Fruit fly (Drosophila melanogaster) whole organism, prepupa: ENCODE measurements around the gene CG44475.
A peak's percentile ranks its signal among the peaks of the same experiment; 100 is the strongest.

ENCODE experiments used
- CG10631 ChIP-seq: fragments of 200-800 bp; sonication (Bioruptor generic); optimal IDR thresholded peaks from 2 replicates; lab custom pipeline; 2016; ENCODE audit warnings: missing biosample characterization, missing genetic modification characterization
- CG10669 ChIP-seq: fragments of 200-800 bp; sonication (Bioruptor generic); optimal IDR thresholded peaks from 3 replicates; lab custom pipeline; 2018; ENCODE audit warnings: missing biosample characterization, mild to moderate bottlenecking, missing genetic modification characterization, moderate library complexity
- CG11294 ChIP-seq: fragments of 200-800 bp; sonication (Bioruptor generic); IDR thresholded peaks from 2 replicates; pipeline ENCODE4 v1.3.6; 2022; ENCODE audit warnings: missing biosample characterization, missing genetic modification characterization
- CG11762 ChIP-seq: fragments of 200-800 bp; sonication (Bioruptor generic); optimal IDR thresholded peaks from 3 replicates; lab custom pipeline; 2016; ENCODE audit warnings: missing biosample characterization, missing genetic modification characterization; ENCODE audit not compliant: insufficient read depth
- CG15336 ChIP-seq: fragments of 200-800 bp; sonication (Bioruptor generic); IDR thresholded peaks from 2 replicates; pipeline ENCODE4 v1.3.6; 2022; ENCODE audit warnings: missing biosample characterization, missing genetic modification characterization
- CG1621 ChIP-seq: fragments of 200-800 bp; sonication (Bioruptor generic); optimal IDR thresholded peaks from 3 replicates; lab custom pipeline; 2018; ENCODE audit warnings: missing biosample characterization, mild to moderate bottlenecking, missing genetic modification characterization
- CG3032 ChIP-seq: fragments of 200-800 bp; optimal IDR thresholded peaks from 2 replicates; lab custom pipeline; 2019; ENCODE audit warnings: missing biosample characterization, mild to moderate bottlenecking, missing genetic modification characterization, moderate library complexity
- CG32006 ChIP-seq: fragments of 200-800 bp; sonication (Bioruptor generic); optimal IDR thresholded peaks from 3 replicates; lab custom pipeline; 2017; ENCODE audit warnings: missing biosample characterization, mild to moderate bottlenecking, missing genetic modification characterization
- CG34406 ChIP-seq: fragments of 200-800 bp; sonication (Bioruptor generic); optimal IDR thresholded peaks from 3 replicates; lab custom pipeline; 2016; ENCODE audit warnings: missing biosample characterization, missing genetic modification characterization
- CG3919 ChIP-seq: fragments of 200-800 bp; sonication (Bioruptor generic); optimal IDR thresholded peaks from 3 replicates; lab custom pipeline; 2016; ENCODE audit warnings: missing biosample characterization, missing genetic modification characterization
- CG4318 ChIP-seq: fragments of 200-800 bp; sonication (Bioruptor generic); optimal IDR thresholded peaks from 3 replicates; lab custom pipeline; 2017; ENCODE audit warnings: missing biosample characterization, mild to moderate bottlenecking, missing genetic modification characterization
- CG6163 ChIP-seq: fragments of 200-800 bp; sonication (Bioruptor generic); IDR thresholded peaks from 3 replicates; pipeline ENCODE4 v1.3.6; 2022; ENCODE audit warnings: missing biosample characterization, missing genetic modification characterization
- CG6808 ChIP-seq: fragments of 200-800 bp; sonication (Bioruptor generic); optimal IDR thresholded peaks from 3 replicates; lab custom pipeline; 2017; ENCODE audit warnings: missing biosample characterization, missing genetic modification characterization, mild to moderate bottlenecking, moderate library complexity, missing genetic modification reagents
- CG6854 ChIP-seq: fragments of 200-800 bp; sonication (Bioruptor generic); optimal IDR thresholded peaks from 2 replicates; lab custom pipeline; 2017; ENCODE audit warnings: missing biosample characterization, mild to moderate bottlenecking, missing genetic modification characterization
- CG8119 ChIP-seq: fragments of 200-800 bp; sonication (Bioruptor generic); IDR thresholded peaks from 3 replicates; pipeline ENCODE4 v1.3.6; 2022; ENCODE audit warnings: missing biosample characterization, missing genetic modification characterization
- CG8319 ChIP-seq: fragments of 200-800 bp; sonication (Bioruptor generic); optimal IDR thresholded peaks from 3 replicates; lab custom pipeline; 2016; ENCODE audit warnings: missing biosample characterization, missing genetic modification characterization
- Eip75B ChIP-seq: fragments of 200-800 bp; sonication (Bioruptor generic); optimal IDR thresholded peaks from 3 replicates; lab custom pipeline; 2016; ENCODE audit warnings: missing biosample characterization, missing genetic modification characterization
- Eip78C ChIP-seq: fragments of 200-800 bp; sonication (Bioruptor generic); peaks from one replicate; lab custom pipeline; 2016; ENCODE audit warnings: missing biosample characterization, missing genetic modification characterization
- Eip93F ChIP-seq: fragments of 200-800 bp; sonication (Bioruptor generic); optimal IDR thresholded peaks from 2 replicates; lab custom pipeline; 2016; ENCODE audit warnings: missing biosample characterization, mild to moderate bottlenecking, missing genetic modification characterization
- Ets96B ChIP-seq: fragments of 200-800 bp; optimal IDR thresholded peaks from 2 replicates; lab custom pipeline; 2019; ENCODE audit warnings: missing biosample characterization, mild to moderate bottlenecking, missing genetic modification characterization, moderate library complexity
- Gug ChIP-seq: fragments of 200-800 bp; sonication (Bioruptor generic); IDR thresholded peaks from 2 replicates; pipeline ENCODE4 v1.3.6; 2022; ENCODE audit warnings: missing biosample characterization, missing genetic modification characterization
- Hr38 ChIP-seq: sonication (Bioruptor generic); optimal IDR thresholded peaks from 2 replicates; lab custom pipeline; 2016; ENCODE audit warnings: missing biosample characterization, missing genetic modification characterization
- Hr39 ChIP-seq: fragments of 200-800 bp; sonication (Bioruptor generic); optimal IDR thresholded peaks from 2 replicates; lab custom pipeline; 2016; ENCODE audit warnings: missing biosample characterization, missing genetic modification characterization
- Hr4 ChIP-seq: fragments of 200-800 bp; sonication (Bioruptor generic); optimal IDR thresholded peaks from 3 replicates; lab custom pipeline; 2016; ENCODE audit warnings: missing biosample characterization, missing genetic modification characterization
- Lpt ChIP-seq: fragments of 200-800 bp; sonication (Bioruptor generic); optimal IDR thresholded peaks from 3 replicates; lab custom pipeline; 2016; ENCODE audit warnings: missing biosample characterization, missing genetic modification characterization
- Met ChIP-seq: fragments of 200-800 bp; sonication (Bioruptor generic); optimal IDR thresholded peaks from 3 replicates; lab custom pipeline; 2016; ENCODE audit warnings: missing biosample characterization, missing genetic modification characterization
- OdsH ChIP-seq: fragments of 200-800 bp; sonication (Bioruptor generic); optimal IDR thresholded peaks from 3 replicates; lab custom pipeline; 2016; ENCODE audit warnings: missing biosample characterization, missing genetic modification characterization
- Smox ChIP-seq: fragments of 200-800 bp; sonication (Bioruptor generic); optimal IDR thresholded peaks from 3 replicates; lab custom pipeline; 2016; ENCODE audit warnings: missing biosample characterization, missing genetic modification characterization
- Sox14 ChIP-seq: fragments of 200-800 bp; sonication (Bioruptor generic); optimal IDR thresholded peaks from 3 replicates; lab custom pipeline; 2016; ENCODE audit warnings: missing biosample characterization, missing genetic modification characterization
- Sox15 ChIP-seq: fragments of 200-800 bp; sonication (Bioruptor generic); optimal IDR thresholded peaks from 3 replicates; lab custom pipeline; 2016; ENCODE audit warnings: missing biosample characterization, missing genetic modification characterization
- dac ChIP-seq: fragments of 200-800 bp; sonication (Bioruptor generic); optimal IDR thresholded peaks from 2 replicates; lab custom pipeline; 2017; ENCODE audit warnings: missing biosample characterization, mild to moderate bottlenecking, missing genetic modification characterization
- dsx ChIP-seq: fragments of 200-800 bp; optimal IDR thresholded peaks from 3 replicates; lab custom pipeline; 2019; ENCODE audit warnings: missing biosample characterization, mild to moderate bottlenecking, missing genetic modification characterization, moderate library complexity; ENCODE audit not compliant: poor library complexity, severe bottlenecking
- esn ChIP-seq: fragments of 200-800 bp; sonication (Bioruptor generic); optimal IDR thresholded peaks from 2 replicates; lab custom pipeline; 2016; ENCODE audit warnings: missing biosample characterization, mild to moderate bottlenecking, missing genetic modification characterization, moderate library complexity
- fd59A ChIP-seq: fragments of 200-800 bp; sonication (Bioruptor generic); optimal IDR thresholded peaks from 2 replicates; lab custom pipeline; 2017; ENCODE audit warnings: missing biosample characterization, mild to moderate bottlenecking, missing genetic modification characterization, missing genetic modification reagents
- fd85E ChIP-seq: fragments of 200-800 bp; sonication (Bioruptor generic); optimal IDR thresholded peaks from 3 replicates; lab custom pipeline; 2016; ENCODE audit warnings: missing biosample characterization, missing genetic modification characterization
- fkh ChIP-seq: fragments of 200-800 bp; sonication (Bioruptor generic); optimal IDR thresholded peaks from 3 replicates; lab custom pipeline; 2017; ENCODE audit warnings: missing biosample characterization, mild to moderate bottlenecking, missing genetic modification characterization, moderate library complexity
- salr ChIP-seq, 2 experiments: fragments of 200-800 bp; sonication (Bioruptor generic); optimal IDR thresholded peaks; 3 replicates each; lab custom pipeline; 2016 to 2018; ENCODE audit warnings: missing biosample characterization in 2 of 2, missing genetic modification characterization in 2 of 2, mild to moderate bottlenecking in 1 of 2
- vri ChIP-seq: fragments of 200-800 bp; sonication (Bioruptor generic); optimal IDR thresholded peaks from 3 replicates; lab custom pipeline; 2016; ENCODE audit warnings: missing biosample characterization, mild to moderate bottlenecking, missing genetic modification characterization

Gene CG44475

dm6 chr2L:15886187-15886586 is 3.2 kb upstream of the CG44475 start (continued):
- TF ChIP-seq CG34406 (GFP tag; lab: Kevin White, UChicago) (peak; percentile 6), CG10631 (peak; percentile 49), Hr4 (GFP tag; lab: Kevin White, UChicago) (peak; percentile 39), CG6808 (no peak), Met (GFP tag; lab: Kevin White, UChicago) (peak; percentile 39), Eip78C (no peak), Eip93F (GFP tag; lab: Kevin White, UChicago) (no peak), Smox (GFP tag; lab: Kevin White, UChicago) (peak; percentile 46), dsx (GFP tag; lab: Kevin White, UChicago) (no peak), CG15336 (GFP tag; lab: Robert Waterston, UW) (no peak), fd59A (GFP tag; lab: Kevin White, UChicago) (no peak), Sox14 (peak; percentile 16), CG32006 (GFP tag; lab: Kevin White, UChicago) (peak; percentile 40), CG4318 (GFP tag; lab: Kevin White, UChicago) (no peak), Hr39 (GFP tag; lab: Kevin White, UChicago) (peak; percentile 26), dac (GFP tag; lab: Kevin White, UChicago) (no peak), vri (GFP tag; lab: Kevin White, UChicago) (no peak), CG6163 (GFP tag; lab: Robert Waterston, UW) (peak; percentile 60; the same call in 1 of the 3 replicates), Lpt (GFP tag; lab: Kevin White, UChicago) (no peak), Gug (GFP tag; lab: Robert Waterston, UW) (0 out of 2 replicates have a peak, but pooled peaks have one; percentile 18), CG6854 (no peak), Sox15 (GFP tag; lab: Kevin White, UChicago) (peak; percentile 14), CG8319 (GFP tag; lab: Kevin White, UChicago) (peak; percentile 30), fkh (GFP tag; lab: Kevin White, UChicago) (no peak), CG10669 (no peak), CG11762 (GFP tag; lab: Kevin White, UChicago) (no peak), Eip75B (peak; percentile 24), CG8119 (no peak)

DNA sequence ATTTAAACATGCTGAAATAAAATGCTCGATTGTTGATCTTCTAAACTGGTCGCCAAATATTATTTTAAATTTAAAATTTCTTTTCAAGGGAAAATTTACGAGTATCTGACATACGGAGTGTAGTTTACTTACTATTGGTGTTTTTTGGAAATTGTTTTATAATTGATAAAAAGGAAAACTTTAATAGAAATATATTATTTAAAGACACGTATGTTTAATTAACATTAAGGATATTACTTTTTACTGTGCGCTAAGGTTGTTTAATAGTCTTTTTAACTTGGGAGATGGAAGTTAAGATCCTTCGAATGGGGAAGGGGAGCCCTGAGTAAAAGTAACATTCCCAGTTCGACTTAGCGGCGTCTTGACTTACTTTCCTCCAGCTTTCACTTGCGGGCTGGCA is 2.9 kb downstream of the CG44475 start, which contains the start of gene CG7653:
Gene CG7653, minus strand, starts transcription at position 101 of the 400 bp plus-strand sequence.
- no peak for TF ChIP-seq Hr38
- TF ChIP-seq Sox15 (GFP tag; lab: Kevin White, UChicago) = no peak
- TF ChIP-seq Ets96B (tag; lab: Kevin White, UChicago) = no peak
- no peak for TF ChIP-seq CG6854
- no peak for TF ChIP-seq CG1621 (tag; lab: Kevin White, UChicago)

- no peak for TF ChIP-seq fd85E (GFP tag; lab: Kevin White, UChicago)
- TF ChIP-seq esn (GFP tag; lab: Kevin White, UChicago) = no peak
- no peak for TF ChIP-seq CG3032 (tag; lab: Kevin White, UChicago)
- no peak for TF ChIP-seq Ets96B (tag; lab: Kevin White, UChicago)
- no peak for TF ChIP-seq CG11294
- no peak for TF ChIP-seq salr (GFP tag; optimal IDR thresholded peaks at IDR 0.05; lab: Kevin White, UChicago)
- no peak for TF ChIP-seq Met (GFP tag; lab: Kevin White, UChicago)
- no peak for TF ChIP-seq OdsH (GFP tag; lab: Kevin White, UChicago)
- TF ChIP-seq vri (GFP tag; lab: Kevin White, UChicago) = no peak
- TF ChIP-seq CG3919 (GFP tag; lab: Kevin White, UChicago) = no peak
Measured at dm6 chr2L:15865361-15865760, 17.6 kb downstream of the CG44475 start, which contains the start of gene CG42792. Gene CG42792 (minus strand): TSS chr2L:15865461.
